Fruit fly (Drosophila melanogaster): ENCODE data around the gene Nf-YA.

The Nf-YA gene

dm6 chr3L:9432810-9433587 lies 9.1 kb downstream of the Nf-YA start:
- 0 out of 2 replicates have a peak, but pooled peaks have one; percentile 37 for TF ChIP-seq CG32121 (GFP tag; IDR thresholded peaks at IDR 0.05)
- TF ChIP-seq EcR (GFP tag; optimal IDR thresholded peaks at IDR 0.05): no peak
- peak; percentile 11 for TF ChIP-seq CG13204 (GFP tag; optimal IDR thresholded peaks at IDR 0.05)

dm6 chr3L:9431848-9432623 lies 10.0 kb downstream of the Nf-YA start:
- TF ChIP-seq CG12605 (GFP tag; IDR thresholded peaks at IDR 0.05) (no peak), CG8301 (tag; optimal IDR thresholded peaks at IDR 0.05) (no peak), CG14655 (GFP tag; optimal IDR thresholded peaks at IDR 0.05) (no peak), Pif1B (GFP tag; optimal IDR thresholded peaks at IDR 0.05) (no peak), CG32121 (GFP tag; IDR thresholded peaks at IDR 0.05) (no peak), EcR (GFP tag; optimal IDR thresholded peaks at IDR 0.05) (no peak), CG4496 (GFP tag; IDR thresholded peaks at IDR 0.05) (no peak), CG13204 (GFP tag; optimal IDR thresholded peaks at IDR 0.05) (no peak), fd96Ca (GFP tag; IDR thresholded peaks at IDR 0.05) (no peak; the same call in 2 of the 3 replicates), CG15710 (tag; optimal IDR thresholded peaks at IDR 0.05) (no peak), CG9948 (tag; optimal IDR thresholded peaks at IDR 0.05) (no peak)

- TF ChIP-seq CG12605 (GFP tag; IDR thresholded peaks at IDR 0.05): peak; percentile 42; the same call in 1 of the 2 replicates
- no peak for TF ChIP-seq CG9948 (tag; optimal IDR thresholded peaks at IDR 0.05)
Measured at dm6 chr3L:9430608-9430952, 11.5 kb downstream of the Nf-YA start.

- peak; percentile 41 for TF ChIP-seq EcR (GFP tag; optimal IDR thresholded peaks at IDR 0.05)
- no peak for TF ChIP-seq fd96Ca (GFP tag; IDR thresholded peaks at IDR 0.05)
- no peak for TF ChIP-seq CG14655 (GFP tag; optimal IDR thresholded peaks at IDR 0.05)
- peak; percentile 0 for TF ChIP-seq CG8301 (tag; optimal IDR thresholded peaks at IDR 0.05)
- peak; percentile 24 for TF ChIP-seq Pif1A (GFP tag; optimal IDR thresholded peaks at IDR 0.05)
- TF ChIP-seq CG13204 (GFP tag; optimal IDR thresholded peaks at IDR 0.05): peak; percentile 6
- 0 out of 2 replicates have a peak, but pooled peaks have one; percentile 32 for TF ChIP-seq CG12605 (GFP tag; IDR thresholded peaks at IDR 0.05)
- peak; percentile 27 for TF ChIP-seq CG34367 (tag; optimal IDR thresholded peaks at IDR 0.05)
- peak; percentile 10 for TF ChIP-seq gl (tag; optimal IDR thresholded peaks at IDR 0.05)
- no peak for TF ChIP-seq CG15710 (tag; optimal IDR thresholded peaks at IDR 0.05)
- no peak for TF ChIP-seq CG10348 (GFP tag; IDR thresholded peaks at IDR 0.05)
- peak; percentile 64 for TF ChIP-seq CG4496 (GFP tag; IDR thresholded peaks at IDR 0.05)
- peak; percentile 26 for TF ChIP-seq Pif1B (GFP tag; optimal IDR thresholded peaks at IDR 0.05)
- TF ChIP-seq CG9948 (tag; optimal IDR thresholded peaks at IDR 0.05): no peak
- TF ChIP-seq Snoo (tag; optimal IDR thresholded peaks at IDR 0.05): peak; percentile 58
- peak; percentile 9 for TF ChIP-seq CG17806 (tag; optimal IDR thresholded peaks at IDR 0.05)
Measured at dm6 chr3L:9429665-9430607, 12.1 kb downstream of the Nf-YA start, which contains the start of the genes RpS17 and MTF-1. TSS of gene RpS17 (minus strand) at chr3L:9429821. TSS of gene MTF-1 (plus strand) at chr3L:9430312.

- TF ChIP-seq Snoo (tag; optimal IDR thresholded peaks at IDR 0.05) (peak; percentile 99), CG10348 (GFP tag; IDR thresholded peaks at IDR 0.05) (peak; percentile 99), CG8301 (tag; optimal IDR thresholded peaks at IDR 0.05) (peak; percentile 96), CG8159 (tag; optimal IDR thresholded peaks at IDR 0.05) (peak; percentile 98), CG32121 (GFP tag; IDR thresholded peaks at IDR 0.05) (peak; percentile 99), CG4496 (GFP tag; IDR thresholded peaks at IDR 0.05) (peak; percentile 99), rn (GFP tag; IDR thresholded peaks at IDR 0.05) (peak; percentile 99), fd96Ca (GFP tag; IDR thresholded peaks at IDR 0.05) (peak; percentile 99), gl (tag; optimal IDR thresholded peaks at IDR 0.05) (peak; percentile 90), D1 (tag; optimal IDR thresholded peaks at IDR 0.05) (peak; percentile 54), CG13204 (GFP tag; optimal IDR thresholded peaks at IDR 0.05) (peak; percentile 78), EcR (GFP tag; optimal IDR thresholded peaks at IDR 0.05) (peak; percentile 11), CG15710 (tag; optimal IDR thresholded peaks at IDR 0.05) (peak; percentile 99), Pif1A (GFP tag; optimal IDR thresholded peaks at IDR 0.05) (peak; percentile 97), CG17806 (tag; optimal IDR thresholded peaks at IDR 0.05) (peak; percentile 98), CG9948 (tag; optimal IDR thresholded peaks at IDR 0.05) (peak; percentile 98), CG14655 (GFP tag; optimal IDR thresholded peaks at IDR 0.05) (peak; percentile 98), Ets98B (GFP tag; IDR thresholded peaks at IDR 0.05) (peak; percentile 99), CG34367 (tag; optimal IDR thresholded peaks at IDR 0.05) (peak; percentile 98), CG12605 (GFP tag; IDR thresholded peaks at IDR 0.05) (peak; percentile 95), Pif1B (GFP tag; optimal IDR thresholded peaks at IDR 0.05) (peak; percentile 94)
Measured at dm6 chr3L:9426656-9427294, 15.3 kb downstream of the Nf-YA start, which contains the start of the genes Atat and Shc. TSS of gene Atat (minus strand) at chr3L:9426758. TSS of gene Shc (plus strand) at chr3L:9427010.

Measured in whole organism, pupa.